Worm (Caenorhabditis elegans) whole organism, L4 larva: ENCODE data around the gene C01F1.5.
A peak's percentile ranks its signal among the peaks of the same experiment; 100 is the strongest.

Source experiments
- F10B5.3 ChIP-seq: sonication (generic microtip); optimal IDR thresholded peaks from 2 replicates; lab custom pipeline; 2016; ENCODE audit warnings: mild to moderate bottlenecking, missing genetic modification characterization, missing compliant biosample characterization
- F26F4.8 ChIP-seq: fragments of 200-800 bp; sonication (Bioruptor generic); conservative IDR thresholded peaks from 2 replicates; pipeline ENCODE4 v1.3.6; 2022; ENCODE audit warnings: missing genetic modification characterization, missing compliant biosample characterization
- Y5F2A.4 ChIP-seq: fragments of 200-800 bp; sonication (Bioruptor generic); optimal IDR thresholded peaks from 2 replicates; lab custom pipeline; 2018; ENCODE audit warnings: mild to moderate bottlenecking, missing genetic modification characterization, missing compliant biosample characterization
- Y75B8A.6 ChIP-seq: fragments of 200-800 bp; sonication (Bioruptor generic); IDR thresholded peaks from 2 replicates; pipeline ENCODE4 v1.3.6; 2022; ENCODE audit warnings: missing genetic modification reagents, missing genetic modification characterization, missing compliant biosample characterization
- aha-1 ChIP-seq: fragments of 150-350 bp; peaks from one replicate; lab custom pipeline; 2014; ENCODE audit warnings: missing biosample characterization, missing genetic modification characterization
- aly-2 ChIP-seq: sonication (generic microtip); optimal IDR thresholded peaks from 2 replicates; lab custom pipeline; 2018; ENCODE audit warnings: missing biosample characterization, missing genetic modification characterization
- arid-1 ChIP-seq: fragments of 200-800 bp; sonication (Bioruptor generic); conservative IDR thresholded peaks from 2 replicates; pipeline ENCODE4 v1.3.6; 2022; ENCODE audit warnings: missing genetic modification reagents, missing genetic modification characterization, missing compliant biosample characterization
- attf-4 ChIP-seq: sonication (generic microtip); optimal IDR thresholded peaks from 3 replicates; lab custom pipeline; 2017; ENCODE audit warnings: missing biosample characterization, missing genetic modification characterization
- ceh-20 ChIP-seq: fragments of 200-800 bp; sonication (Bioruptor generic); IDR thresholded peaks from 2 replicates; pipeline ENCODE4 v1.3.6; 2022; ENCODE audit warnings: missing genetic modification reagents, missing genetic modification characterization, missing compliant biosample characterization
- ceh-32 ChIP-seq: sonication (generic microtip); optimal IDR thresholded peaks from 2 replicates; lab custom pipeline; 2016; ENCODE audit warnings: mild to moderate bottlenecking, missing genetic modification characterization, missing compliant biosample characterization; ENCODE audit not compliant: poor library complexity
- ceh-62 ChIP-seq: sonication (generic microtip); optimal IDR thresholded peaks from 2 replicates; lab custom pipeline; 2017; ENCODE audit warnings: missing biosample characterization, missing genetic modification characterization
- ceh-82 ChIP-seq: sonication (generic microtip); optimal IDR thresholded peaks from 2 replicates; lab custom pipeline; 2017; ENCODE audit warnings: missing biosample characterization, missing genetic modification characterization
- ces-1 ChIP-seq: fragments of 150-350 bp; sonication (generic microtip); optimal IDR thresholded peaks from 4 replicates; lab custom pipeline; 2014; ENCODE audit warnings: missing biosample characterization, missing genetic modification reagents, missing genetic modification characterization
- ctbp-1 ChIP-seq: fragments of 200-800 bp; sonication (Bioruptor generic); IDR thresholded peaks from 2 replicates; pipeline ENCODE4 v1.3.6; 2022; ENCODE audit warnings: missing genetic modification reagents, missing genetic modification characterization, missing compliant biosample characterization
- daf-12 ChIP-seq: fragments of 150-350 bp; optimal IDR thresholded peaks from 2 replicates; lab custom pipeline; 2014; ENCODE audit warnings: missing biosample characterization, missing genetic modification reagents, missing genetic modification characterization
- daf-16 ChIP-seq, 3 experiments: sonication (generic microtip); optimal IDR thresholded peaks; 2 replicates each; lab custom pipeline; 2016 to 2017; ENCODE audit warnings: missing genetic modification characterization in 3 of 3, missing genetic modification reagents in 3 of 3, mild to moderate bottlenecking in 2 of 3, missing compliant biosample characterization in 2 of 3, missing biosample characterization in 1 of 3, moderate library complexity in 1 of 3
- daf-19 ChIP-seq: fragments of 200-800 bp; sonication (Bioruptor generic); conservative IDR thresholded peaks from 2 replicates; pipeline ENCODE4 v1.3.6; 2022; ENCODE audit warnings: missing genetic modification characterization, missing compliant biosample characterization
- daf-8 ChIP-seq: fragments of 200-800 bp; sonication (Bioruptor generic); IDR thresholded peaks from 2 replicates; pipeline ENCODE4 v1.3.6; 2022; ENCODE audit warnings: missing genetic modification characterization, missing compliant biosample characterization
- dpl-1 ChIP-seq: fragments of 150-350 bp; optimal IDR thresholded peaks from 2 replicates; lab custom pipeline; 2014; ENCODE audit warnings: missing biosample characterization, missing genetic modification reagents, missing genetic modification characterization
- duxl-1 ChIP-seq: sonication (generic microtip); optimal IDR thresholded peaks from 2 replicates; lab custom pipeline; 2016; ENCODE audit warnings: mild to moderate bottlenecking, missing genetic modification characterization, moderate library complexity, missing compliant biosample characterization; ENCODE audit not compliant: poor library complexity
- dve-1 ChIP-seq: sonication (generic microtip); optimal IDR thresholded peaks from 2 replicates; lab custom pipeline; 2017; ENCODE audit warnings: antibody characterized with exemption, mild to moderate bottlenecking, missing genetic modification characterization, missing compliant biosample characterization; ENCODE audit not compliant: insufficient read depth
- egl-43 ChIP-seq: fragments of 200-800 bp; sonication (Bioruptor generic); IDR thresholded peaks from 2 replicates; pipeline ENCODE4 v1.3.6; 2022; ENCODE audit warnings: missing genetic modification reagents, missing genetic modification characterization, missing compliant biosample characterization
- hmg-1.1 ChIP-seq: fragments of 200-800 bp; sonication (Bioruptor generic); IDR thresholded peaks from 2 replicates; pipeline ENCODE4 v1.3.6; 2022; ENCODE audit warnings: missing genetic modification reagents, missing genetic modification characterization, missing compliant biosample characterization
- lin-1 ChIP-seq: fragments of 200-800 bp; sonication (Bioruptor generic); IDR thresholded peaks from 2 replicates; pipeline ENCODE4 v1.3.6; 2022; ENCODE audit warnings: missing genetic modification reagents, missing genetic modification characterization, missing compliant biosample characterization
- lin-13 ChIP-seq: fragments of 150-350 bp; optimal IDR thresholded peaks from 2 replicates; lab custom pipeline; 2014; ENCODE audit warnings: missing biosample characterization, missing genetic modification reagents, missing genetic modification characterization
- lin-15B ChIP-seq: fragments of 150-350 bp; sonication (generic microtip); optimal IDR thresholded peaks from 3 replicates; lab custom pipeline; 2014; ENCODE audit warnings: missing biosample characterization, missing genetic modification characterization
- lin-38 ChIP-seq: fragments of 200-800 bp; sonication (Bioruptor generic); IDR thresholded peaks from 2 replicates; pipeline ENCODE4 v1.3.6; 2022; ENCODE audit warnings: missing genetic modification reagents, missing genetic modification characterization, missing compliant biosample characterization
- lin-39 ChIP-seq: fragments of 150-350 bp; optimal IDR thresholded peaks from 2 replicates; lab custom pipeline; 2014; ENCODE audit warnings: missing biosample characterization, missing genetic modification reagents, missing genetic modification characterization
- lir-3 ChIP-seq: sonication (generic microtip); optimal IDR thresholded peaks from 2 replicates; lab custom pipeline; 2016; ENCODE audit warnings: mild to moderate bottlenecking, missing genetic modification characterization, missing compliant biosample characterization
- madf-9 ChIP-seq: fragments of 200-800 bp; sonication (Bioruptor generic); conservative IDR thresholded peaks from 2 replicates; pipeline ENCODE4 v1.3.6; 2022; ENCODE audit warnings: missing genetic modification reagents, missing genetic modification characterization, missing compliant biosample characterization
- mdt-29 ChIP-seq: fragments of 200-800 bp; sonication (Bioruptor generic); IDR thresholded peaks from 2 replicates; pipeline ENCODE4 v1.3.6; 2022; ENCODE audit warnings: missing genetic modification reagents, missing genetic modification characterization, missing compliant biosample characterization
- mes-2 ChIP-seq: sonication (generic microtip); optimal IDR thresholded peaks from 2 replicates; lab custom pipeline; 2016; ENCODE audit warnings: missing genotype, mild to moderate bottlenecking, missing genetic modification characterization, missing compliant biosample characterization; ENCODE audit not compliant: poor library complexity, severe bottlenecking
- mxl-3 ChIP-seq: fragments of 200-800 bp; sonication (Bioruptor generic); optimal IDR thresholded peaks from 2 replicates; lab custom pipeline; 2018; ENCODE audit warnings: mild to moderate bottlenecking, missing genetic modification characterization, missing compliant biosample characterization
- nhr-10 ChIP-seq: fragments of 150-350 bp; optimal IDR thresholded peaks from 2 replicates; lab custom pipeline; 2014; ENCODE audit warnings: missing biosample characterization, missing genetic modification characterization
- nhr-11 ChIP-seq: fragments of 150-350 bp; optimal IDR thresholded peaks from 2 replicates; lab custom pipeline; 2014; ENCODE audit warnings: missing biosample characterization, missing genetic modification characterization
- nhr-237 ChIP-seq: sonication (generic microtip); optimal IDR thresholded peaks from 2 replicates; lab custom pipeline; 2017; ENCODE audit warnings: missing biosample characterization, missing genetic modification characterization
- nhr-42 ChIP-seq: fragments of 200-800 bp; sonication (Bioruptor generic); IDR thresholded peaks from 2 replicates; pipeline ENCODE4 v1.3.6; 2022; ENCODE audit warnings: missing genetic modification characterization, missing compliant biosample characterization
- nhr-76 ChIP-seq: fragments of 150-350 bp; optimal IDR thresholded peaks from 2 replicates; lab custom pipeline; 2014; ENCODE audit warnings: missing biosample characterization, missing genetic modification characterization
- php-3 ChIP-seq: fragments of 200-800 bp; sonication (Bioruptor generic); IDR thresholded peaks from 2 replicates; pipeline ENCODE4 v1.3.6; 2022; ENCODE audit warnings: missing genetic modification reagents, missing genetic modification characterization, missing compliant biosample characterization
- pqm-1 ChIP-seq: sonication (generic microtip); optimal IDR thresholded peaks from 2 replicates; lab custom pipeline; 2017; ENCODE audit warnings: missing biosample characterization, missing genetic modification characterization
- rbr-2 ChIP-seq: sonication (generic microtip); optimal IDR thresholded peaks from 2 replicates; lab custom pipeline; 2016; ENCODE audit warnings: missing genotype, missing genetic modification characterization, missing compliant biosample characterization
- saeg-2 ChIP-seq: fragments of 200-800 bp; sonication (Bioruptor generic); IDR thresholded peaks from 2 replicates; pipeline ENCODE4 v1.3.6; 2022; ENCODE audit warnings: missing genetic modification reagents, missing genetic modification characterization, missing compliant biosample characterization
- sdz-12 ChIP-seq: fragments of 200-800 bp; sonication (Bioruptor generic); optimal IDR thresholded peaks from 2 replicates; lab custom pipeline; 2018; ENCODE audit warnings: mild to moderate bottlenecking, missing genetic modification characterization, missing compliant biosample characterization
- set-16 ChIP-seq: fragments of 200-800 bp; sonication (Bioruptor generic); IDR thresholded peaks from 2 replicates; pipeline ENCODE4 v1.3.6; 2022; ENCODE audit warnings: missing genetic modification reagents, missing genetic modification characterization, missing compliant biosample characterization
- skn-1 ChIP-seq: fragments of 150-350 bp; optimal IDR thresholded peaks from 2 replicates; lab custom pipeline; 2014; ENCODE audit warnings: missing biosample characterization, missing genetic modification characterization
- spr-1 ChIP-seq: sonication (generic microtip); optimal IDR thresholded peaks from 2 replicates; lab custom pipeline; 2016; ENCODE audit warnings: mild to moderate bottlenecking, missing genetic modification characterization, missing compliant biosample characterization
- tag-97 ChIP-seq: fragments of 200-800 bp; sonication (Bioruptor generic); IDR thresholded peaks from 2 replicates; pipeline ENCODE4 v1.3.6; 2022; ENCODE audit warnings: missing genetic modification characterization, missing compliant biosample characterization
- unc-130 ChIP-seq: sonication (generic microtip); optimal IDR thresholded peaks from 2 replicates; lab custom pipeline; 2016; ENCODE audit warnings: missing genetic modification reagents, missing genetic modification characterization, missing compliant biosample characterization
- unc-39 ChIP-seq: sonication (generic microtip); optimal IDR thresholded peaks from 2 replicates; lab custom pipeline; 2017; ENCODE audit warnings: missing biosample characterization, missing genetic modification characterization
- zag-1 ChIP-seq: fragments of 150-350 bp; optimal IDR thresholded peaks from 2 replicates; lab custom pipeline; 2014; ENCODE audit warnings: missing biosample characterization, missing genetic modification characterization
- zfp-3 ChIP-seq: fragments of 200-800 bp; sonication (Bioruptor generic); conservative IDR thresholded peaks from 2 replicates; pipeline ENCODE4 v1.3.6; 2022; ENCODE audit warnings: missing genetic modification reagents, missing genetic modification characterization, missing compliant biosample characterization
- zip-11 ChIP-seq: fragments of 200-800 bp; sonication (Bioruptor generic); IDR thresholded peaks from 2 replicates; pipeline ENCODE4 v1.3.6; 2022; ENCODE audit warnings: missing genetic modification characterization, missing compliant biosample characterization

The C01F1.5 gene

DNA sequence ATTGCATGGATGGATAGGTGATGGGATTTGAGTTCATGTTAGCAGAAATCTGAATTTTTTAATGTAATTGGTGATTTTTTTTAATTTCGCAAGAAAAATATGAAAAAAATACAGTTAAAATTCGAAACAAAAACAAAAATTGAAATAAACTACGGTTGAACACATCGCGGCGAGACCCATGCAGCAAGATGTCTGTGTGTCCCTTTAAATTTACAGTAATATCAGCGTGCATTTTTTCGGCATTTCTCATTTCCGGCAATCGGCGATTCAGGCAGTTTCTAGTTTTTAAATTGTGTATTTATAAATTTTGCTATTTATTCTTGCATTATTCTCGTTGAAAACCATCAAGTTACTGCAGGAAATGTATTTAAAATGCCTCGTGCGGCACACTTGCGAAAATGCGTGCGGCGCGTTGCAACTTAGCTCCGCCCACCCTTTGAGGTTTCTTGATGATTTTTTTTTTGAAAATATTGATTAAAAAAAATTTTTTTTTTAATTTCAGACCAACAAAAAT is 43.9 kb downstream of the C01F1.5 start, which contains the start of the genes fbxc-44 and C16A11.2 (continued):
- TF ChIP-seq Y5F2A.4 (GFP tag; lab: Kevin White, UChicago) = no peak
- TF ChIP-seq nhr-237 = no peak
- TF ChIP-seq lin-1 = no peak
- TF ChIP-seq spr-1 = no peak
- no peak for TF ChIP-seq lin-39 (tag; lab: Kevin White, UChicago)
- TF ChIP-seq skn-1 (tag; lab: Kevin White, UChicago) = no peak
- no peak for TF ChIP-seq lir-3 (tag; lab: Kevin White, UChicago)
- TF ChIP-seq lin-15B (tag; lab: Kevin White, UChicago) = no peak
- no peak for TF ChIP-seq ceh-62 (tag; lab: Kevin White, UChicago)
- TF ChIP-seq mes-2 = peak; percentile 90
- no peak for TF ChIP-seq daf-12
- no peak for TF ChIP-seq daf-19 (GFP tag; lab: Robert Waterston, UW)
- no peak for TF ChIP-seq dve-1 (tag; lab: Kevin White, UChicago)
- TF ChIP-seq ceh-32 (tag; lab: Kevin White, UChicago) = no peak
- TF ChIP-seq duxl-1 (tag; lab: Kevin White, UChicago) = no peak
- no peak for TF ChIP-seq aly-2 (tag; lab: Kevin White, UChicago)
- TF ChIP-seq nhr-76 = no peak
- TF ChIP-seq egl-43 (GFP tag; lab: Robert Waterston, UW) = no peak
- no peak for TF ChIP-seq sdz-12 (GFP tag; lab: Kevin White, UChicago)
- no peak for TF ChIP-seq mdt-29 (GFP tag; lab: Robert Waterston, UW)
- peak; percentile 59 for TF ChIP-seq hmg-1.1 (GFP tag; lab: Robert Waterston, UW)
- TF ChIP-seq zfp-3 (GFP tag; lab: Robert Waterston, UW) = no peak
- no peak for TF ChIP-seq set-16
- peak; percentile 64 for TF ChIP-seq lin-38
- TF ChIP-seq ceh-20 = no peak
- peak; percentile 70 for TF ChIP-seq aha-1 (tag; lab: Kevin White, UChicago)
- peak; percentile 72 for TF ChIP-seq unc-130
- no peak for TF ChIP-seq php-3 (GFP tag; lab: Robert Waterston, UW)
- TF ChIP-seq pqm-1 = no peak
- no peak for TF ChIP-seq ceh-82 (tag; lab: Kevin White, UChicago)
- no peak for TF ChIP-seq nhr-11 (tag; lab: Kevin White, UChicago)
- TF ChIP-seq arid-1 (GFP tag; lab: Robert Waterston, UW) = no peak
- TF ChIP-seq Y75B8A.6 (GFP tag; lab: Robert Waterston, UW) = no peak
- no peak for TF ChIP-seq nhr-42 (GFP tag; lab: Robert Waterston, UW)
- no peak for TF ChIP-seq ctbp-1 (GFP tag; lab: Robert Waterston, UW)
- TF ChIP-seq nhr-10 (tag; lab: Kevin White, UChicago) = no peak
- no peak for TF ChIP-seq attf-4 (tag; lab: Kevin White, UChicago)
- no peak for TF ChIP-seq lin-13 (GFP tag; lab: Kevin White, UChicago)
- TF ChIP-seq F26F4.8 (GFP tag; lab: Robert Waterston, UW) = no peak
- TF ChIP-seq daf-16 (GFP tag; optimal IDR thresholded peaks at IDR 0.05; lab: Kevin White, UChicago) = peak in 1 of 2 experiments; percentile 3
- TF ChIP-seq daf-16 (tag; optimal IDR thresholded peaks at IDR 0.05; lab: Kevin White, UChicago) = peak; percentile 32
- TF ChIP-seq mxl-3 (GFP tag; lab: Kevin White, UChicago) = no peak
- no peak for TF ChIP-seq saeg-2 (GFP tag; lab: Robert Waterston, UW)
- TF ChIP-seq tag-97 = no peak
- no peak for TF ChIP-seq ces-1 (GFP tag; lab: Kevin White, UChicago)
- no peak for TF ChIP-seq F10B5.3
- peak; percentile 0 for TF ChIP-seq dpl-1 (GFP tag; lab: Kevin White, UChicago)
- TF ChIP-seq zip-11 (GFP tag; lab: Robert Waterston, UW) = no peak
- no peak for TF ChIP-seq madf-9 (GFP tag; lab: Robert Waterston, UW)
- TF ChIP-seq unc-39 (tag; lab: Kevin White, UChicago) = no peak
- no peak for TF ChIP-seq daf-8 (GFP tag; lab: Robert Waterston, UW)
- TF ChIP-seq zag-1 (tag; lab: Kevin White, UChicago) = no peak
- TF ChIP-seq rbr-2 (tag; lab: Kevin White, UChicago) = peak; percentile 20
